Worm (Caenorhabditis elegans) whole organism, L1 larva: ENCODE data around the gene srh-134.

Experiments
- lin-13 ChIP-seq: fragments of 150-350 bp; optimal IDR thresholded peaks from 2 replicates; lab custom pipeline; 2014; ENCODE audit warnings: missing biosample characterization, missing genetic modification reagents, missing genetic modification characterization
- lsy-2 ChIP-seq, 2 experiments: fragments of 150-350 bp; optimal IDR thresholded peaks; 2 replicates each; lab custom pipeline; 2014; ENCODE audit warnings: missing biosample characterization in 2 of 2, missing genetic modification characterization in 2 of 2
- snpc-4 ChIP-seq: fragments of 150-350 bp; optimal IDR thresholded peaks from 2 replicates; lab custom pipeline; 2014; ENCODE audit warnings: missing biosample characterization, missing genetic modification characterization
- tlp-1 ChIP-seq: fragments of 150-350 bp; optimal IDR thresholded peaks from 2 replicates; lab custom pipeline; 2014; ENCODE audit warnings: missing biosample characterization, missing genetic modification characterization
- ztf-4 ChIP-seq: fragments of 150-350 bp; optimal IDR thresholded peaks from 2 replicates; lab custom pipeline; 2014; ENCODE audit warnings: missing biosample characterization, missing genetic modification characterization

- no peak for TF ChIP-seq snpc-4
- no peak for TF ChIP-seq lsy-2 (tag; optimal IDR thresholded peaks at IDR 0.05; lab: Kevin White, UChicago)
- TF ChIP-seq tlp-1 (tag; lab: Kevin White, UChicago), result no peak
- TF ChIP-seq lin-13 (GFP tag; lab: Kevin White, UChicago), result no peak
- no peak for TF ChIP-seq ztf-4 (tag; lab: Kevin White, UChicago)
These were observed 26.1 kb upstream of the srh-134 start, which contains the start of gene ebp-1 for ce11 chrV:18043271-18043670.
